Worm (Caenorhabditis elegans) whole organism, L4/young adult: ENCODE results near the gene F08D12.2.

ENCODE experiments used
- dao-5 ChIP-seq: sonication (generic microtip); optimal IDR thresholded peaks from 2 replicates; lab custom pipeline; 2016; ENCODE audit warnings: missing genotype, missing genetic modification characterization, moderate library complexity, missing compliant biosample characterization
- him-1 ChIP-seq: sonication (generic microtip); optimal IDR thresholded peaks from 2 replicates; lab custom pipeline; 2016; ENCODE audit warnings: missing genotype, missing genetic modification reagents, missing genetic modification characterization, missing compliant biosample characterization

DNA sequence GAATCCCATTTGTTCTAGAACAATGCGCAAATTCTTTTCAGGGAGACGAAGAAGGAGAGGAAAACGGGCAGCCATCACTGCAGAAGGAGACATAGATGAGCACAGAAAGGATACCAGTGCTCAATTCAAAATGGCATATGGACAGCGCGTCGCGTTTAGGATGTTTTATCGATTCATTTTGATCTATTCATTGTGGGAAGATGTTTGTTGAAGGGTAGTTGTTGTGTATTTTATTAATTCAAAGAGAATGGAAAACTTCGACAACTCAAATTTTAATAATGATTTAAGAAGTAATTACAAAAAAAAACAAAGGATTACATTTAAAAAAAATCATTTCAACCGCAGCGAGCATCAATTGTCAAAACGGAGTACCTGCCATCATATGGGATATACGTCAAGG, 9.3 kb upstream of the F08D12.2 start, which contains the start of gene sdz-10:
- TF ChIP-seq him-1 (tag; lab: Kevin White, UChicago) (no peak), dao-5 (tag; lab: Kevin White, UChicago) (no peak)
